Fruit fly (Drosophila melanogaster) whole organism, prepupa: Measurements from ENCODE around the gene Nprl2.

ENCODE experiments used
- CG10631 ChIP-seq: fragments of 200-800 bp; sonication (Bioruptor generic); optimal IDR thresholded peaks from 2 replicates; lab custom pipeline; 2016; ENCODE audit warnings: missing biosample characterization, missing genetic modification characterization
- CG11294 ChIP-seq: fragments of 200-800 bp; sonication (Bioruptor generic); IDR thresholded peaks from 2 replicates; pipeline ENCODE4 v1.3.6; 2022; ENCODE audit warnings: missing biosample characterization, missing genetic modification characterization
- CG11762 ChIP-seq: fragments of 200-800 bp; sonication (Bioruptor generic); optimal IDR thresholded peaks from 3 replicates; lab custom pipeline; 2016; ENCODE audit warnings: missing biosample characterization, missing genetic modification characterization; ENCODE audit not compliant: insufficient read depth
- CG11902 ChIP-seq: fragments of 200-800 bp; sonication (Bioruptor generic); optimal IDR thresholded peaks from 3 replicates; lab custom pipeline; 2016; ENCODE audit warnings: missing biosample characterization, missing genetic modification characterization
- CG1621 ChIP-seq: fragments of 200-800 bp; sonication (Bioruptor generic); optimal IDR thresholded peaks from 3 replicates; lab custom pipeline; 2018; ENCODE audit warnings: missing biosample characterization, mild to moderate bottlenecking, missing genetic modification characterization
- CG3919 ChIP-seq: fragments of 200-800 bp; sonication (Bioruptor generic); optimal IDR thresholded peaks from 3 replicates; lab custom pipeline; 2016; ENCODE audit warnings: missing biosample characterization, missing genetic modification characterization
- CG6276 ChIP-seq: fragments of 200-800 bp; sonication (Bioruptor generic); optimal IDR thresholded peaks from 2 replicates; lab custom pipeline; 2017; ENCODE audit warnings: missing biosample characterization, mild to moderate bottlenecking, missing genetic modification characterization
- CG6792 ChIP-seq: fragments of 200-800 bp; sonication (Bioruptor generic); optimal IDR thresholded peaks from 3 replicates; lab custom pipeline; 2016; ENCODE audit warnings: missing biosample characterization, missing genetic modification characterization
- CG6808 ChIP-seq: fragments of 200-800 bp; sonication (Bioruptor generic); optimal IDR thresholded peaks from 3 replicates; lab custom pipeline; 2017; ENCODE audit warnings: missing biosample characterization, missing genetic modification characterization, mild to moderate bottlenecking, moderate library complexity, missing genetic modification reagents
- CG6854 ChIP-seq: fragments of 200-800 bp; sonication (Bioruptor generic); optimal IDR thresholded peaks from 2 replicates; lab custom pipeline; 2017; ENCODE audit warnings: missing biosample characterization, mild to moderate bottlenecking, missing genetic modification characterization
- CG7368 ChIP-seq: fragments of 200-800 bp; sonication (Bioruptor generic); optimal IDR thresholded peaks from 3 replicates; lab custom pipeline; 2016; ENCODE audit warnings: missing biosample characterization, missing genetic modification characterization
- Eip78C ChIP-seq: fragments of 200-800 bp; sonication (Bioruptor generic); peaks from one replicate; lab custom pipeline; 2016; ENCODE audit warnings: missing biosample characterization, missing genetic modification characterization
- Ets96B ChIP-seq: fragments of 200-800 bp; optimal IDR thresholded peaks from 2 replicates; lab custom pipeline; 2019; ENCODE audit warnings: missing biosample characterization, mild to moderate bottlenecking, missing genetic modification characterization, moderate library complexity
- Hr38 ChIP-seq: sonication (Bioruptor generic); optimal IDR thresholded peaks from 2 replicates; lab custom pipeline; 2016; ENCODE audit warnings: missing biosample characterization, missing genetic modification characterization
- Hr4 ChIP-seq: fragments of 200-800 bp; sonication (Bioruptor generic); optimal IDR thresholded peaks from 3 replicates; lab custom pipeline; 2016; ENCODE audit warnings: missing biosample characterization, missing genetic modification characterization
- Met ChIP-seq: fragments of 200-800 bp; sonication (Bioruptor generic); optimal IDR thresholded peaks from 3 replicates; lab custom pipeline; 2016; ENCODE audit warnings: missing biosample characterization, missing genetic modification characterization
- Smox ChIP-seq: fragments of 200-800 bp; sonication (Bioruptor generic); optimal IDR thresholded peaks from 3 replicates; lab custom pipeline; 2016; ENCODE audit warnings: missing biosample characterization, missing genetic modification characterization
- Sox14 ChIP-seq: fragments of 200-800 bp; sonication (Bioruptor generic); optimal IDR thresholded peaks from 3 replicates; lab custom pipeline; 2016; ENCODE audit warnings: missing biosample characterization, missing genetic modification characterization
- Sox15 ChIP-seq: fragments of 200-800 bp; sonication (Bioruptor generic); optimal IDR thresholded peaks from 3 replicates; lab custom pipeline; 2016; ENCODE audit warnings: missing biosample characterization, missing genetic modification characterization
- achi ChIP-seq: fragments of 200-800 bp; sonication (Bioruptor generic); optimal IDR thresholded peaks from 3 replicates; lab custom pipeline; 2016; ENCODE audit warnings: missing biosample characterization, missing genetic modification characterization
- cyc ChIP-seq: fragments of 200-800 bp; sonication (Bioruptor generic); optimal IDR thresholded peaks from 3 replicates; lab custom pipeline; 2016; ENCODE audit warnings: missing biosample characterization, missing genetic modification characterization
- eg ChIP-seq: fragments of 200-800 bp; sonication (Bioruptor generic); IDR thresholded peaks from 3 replicates; pipeline ENCODE4 v1.3.6; 2022; ENCODE audit warnings: missing biosample characterization, missing genetic modification characterization
- fd85E ChIP-seq: fragments of 200-800 bp; sonication (Bioruptor generic); optimal IDR thresholded peaks from 3 replicates; lab custom pipeline; 2016; ENCODE audit warnings: missing biosample characterization, missing genetic modification characterization
- fkh ChIP-seq: fragments of 200-800 bp; sonication (Bioruptor generic); optimal IDR thresholded peaks from 3 replicates; lab custom pipeline; 2017; ENCODE audit warnings: missing biosample characterization, mild to moderate bottlenecking, missing genetic modification characterization, moderate library complexity
- salr ChIP-seq, 2 experiments: fragments of 200-800 bp; sonication (Bioruptor generic); optimal IDR thresholded peaks; 3 replicates each; lab custom pipeline; 2016 to 2018; ENCODE audit warnings: missing biosample characterization in 2 of 2, missing genetic modification characterization in 2 of 2, mild to moderate bottlenecking in 1 of 2
- svp ChIP-seq: fragments of 200-800 bp; sonication (Bioruptor generic); peaks from one replicate; lab custom pipeline; 2016; ENCODE audit warnings: missing biosample characterization, missing genetic modification characterization
- topi ChIP-seq: fragments of 200-800 bp; sonication (Bioruptor generic); optimal IDR thresholded peaks from 3 replicates; lab custom pipeline; 2016; ENCODE audit warnings: missing biosample characterization, missing genetic modification characterization
- vri ChIP-seq: fragments of 200-800 bp; sonication (Bioruptor generic); optimal IDR thresholded peaks from 3 replicates; lab custom pipeline; 2016; ENCODE audit warnings: missing biosample characterization, mild to moderate bottlenecking, missing genetic modification characterization

The Nprl2 gene

DNA sequence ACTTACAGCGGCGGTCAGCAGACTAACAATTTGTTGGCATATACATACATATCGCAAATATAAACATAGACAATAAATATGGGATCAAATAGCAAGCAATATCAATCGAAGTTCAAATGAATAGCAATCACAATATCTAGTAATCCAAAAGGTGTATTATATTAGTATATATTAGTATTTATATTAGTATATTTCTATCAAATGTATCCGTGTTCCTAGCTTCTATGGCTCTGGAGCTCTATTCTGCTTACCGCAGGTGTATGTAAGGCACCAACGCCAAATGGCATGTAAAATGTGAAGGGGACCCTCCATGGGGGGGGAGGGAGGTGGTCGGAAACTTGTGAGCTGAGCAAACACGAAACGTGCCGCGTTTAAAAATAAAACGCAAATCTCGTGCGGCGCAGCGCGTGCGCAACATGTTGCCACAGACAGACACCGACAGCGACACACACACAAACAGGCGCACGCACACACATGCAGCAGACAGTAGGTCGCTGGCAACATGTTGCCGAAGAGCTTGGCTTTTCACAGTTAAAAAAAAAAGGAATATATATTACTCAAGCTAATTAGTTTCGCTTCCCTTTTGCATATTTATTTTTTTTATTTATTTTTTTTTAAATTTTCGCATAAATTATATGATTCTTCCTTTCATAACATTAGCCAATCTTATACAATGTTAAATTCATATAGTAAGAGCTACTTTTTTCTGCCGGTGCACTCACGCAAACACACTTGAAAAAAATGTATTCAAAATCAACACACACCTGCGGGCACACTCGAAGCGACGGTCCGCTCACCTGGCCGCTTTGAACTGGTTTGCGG lies 46.5 kb upstream of the Nprl2 start (continued):
- TF ChIP-seq fd85E (GFP tag; lab: Kevin White, UChicago) (no peak), Ets96B (peak; percentile 70), achi (GFP tag; lab: Kevin White, UChicago) (peak; percentile 58), vri (GFP tag; lab: Kevin White, UChicago) (peak; percentile 16), CG11762 (GFP tag; lab: Kevin White, UChicago) (peak; percentile 52), CG7368 (GFP tag; lab: Kevin White, UChicago) (peak; percentile 40), Sox15 (GFP tag; lab: Kevin White, UChicago) (no peak), eg (GFP tag; lab: Robert Waterston, UW) (peak; percentile 84), Hr4 (peak; percentile 73), Met (GFP tag; lab: Kevin White, UChicago) (peak; percentile 47)

DNA sequence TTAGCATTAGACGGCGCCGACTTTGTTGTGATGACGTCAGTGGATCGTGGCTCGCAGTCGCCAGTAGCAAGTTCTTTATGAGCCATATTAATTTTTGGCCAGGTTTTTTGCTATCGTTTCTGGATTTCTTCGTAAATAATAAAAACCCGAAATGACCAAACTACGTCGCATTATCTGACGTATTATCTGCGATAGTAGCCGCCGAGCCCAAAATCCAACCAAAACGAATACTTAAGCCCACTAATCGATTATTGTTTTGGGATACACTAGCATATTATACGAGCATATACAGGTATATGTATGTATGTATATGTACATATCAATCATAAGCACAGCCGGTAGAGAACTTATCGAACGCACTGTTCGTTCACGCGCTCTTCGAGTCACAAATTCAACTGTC lies 42.6 kb upstream of the Nprl2 start:
- TF ChIP-seq Sox14 (GFP tag; lab: Kevin White, UChicago) (no peak), cyc (no peak), CG6276 (GFP tag; lab: Kevin White, UChicago) (no peak), Smox (no peak), vri (GFP tag; lab: Kevin White, UChicago) (no peak), CG11902 (GFP tag; lab: Kevin White, UChicago) (no peak), CG7368 (GFP tag; lab: Kevin White, UChicago) (no peak)

DNA sequence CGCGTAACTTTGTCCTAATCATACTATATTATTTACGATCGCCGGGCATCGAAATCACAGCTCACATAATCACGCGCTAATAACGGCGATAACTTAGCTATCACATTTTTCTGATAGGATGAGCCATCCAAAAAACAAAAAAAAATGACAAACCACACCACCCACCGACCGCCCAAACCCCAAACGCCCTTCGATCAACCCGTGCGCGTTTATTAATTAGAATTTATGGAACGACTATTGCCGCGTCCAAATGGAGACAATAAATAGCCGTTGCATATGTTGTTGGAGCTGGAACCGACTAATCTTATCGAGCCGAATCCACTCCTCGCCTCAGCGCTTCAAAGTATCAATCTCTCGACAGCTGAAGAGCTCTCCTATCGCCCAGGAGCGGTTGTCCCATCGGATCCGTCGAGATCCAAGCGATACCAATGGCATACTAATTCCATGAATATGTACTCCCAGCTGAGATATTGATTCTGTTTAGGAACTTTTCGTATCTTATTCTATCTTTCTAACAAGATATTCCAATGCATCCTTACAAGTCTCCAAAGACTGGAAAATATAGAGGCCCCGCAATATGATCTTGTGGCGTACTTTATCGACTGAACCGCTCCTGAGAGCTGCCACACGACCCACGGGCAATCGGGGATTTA lies 40.0 kb upstream of the Nprl2 start:
- TF ChIP-seq Eip78C (GFP tag; lab: Kevin White, UChicago): peak; percentile 38
- TF ChIP-seq svp: peak; percentile 66
- TF ChIP-seq CG6808 (GFP tag; lab: Kevin White, UChicago): no peak

DNA sequence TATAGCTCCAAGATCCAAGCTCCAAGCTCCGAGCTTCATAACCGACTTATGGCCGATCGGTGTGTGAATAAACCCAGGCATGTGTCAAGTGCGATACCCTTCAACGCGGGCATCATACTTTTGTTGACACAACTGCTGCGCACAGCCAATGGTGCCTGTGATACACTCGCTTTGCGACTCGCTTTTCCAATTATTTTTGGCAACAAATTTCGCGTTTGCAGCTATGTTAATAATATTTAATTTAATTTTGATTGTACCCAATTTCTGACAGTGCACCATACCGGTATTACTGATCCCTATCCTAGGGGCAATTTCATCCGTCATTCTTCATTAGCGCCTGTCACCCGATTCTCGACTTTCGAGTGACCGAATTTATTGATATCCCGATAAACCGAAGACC lies 39.3 kb upstream of the Nprl2 start:
- TF ChIP-seq svp: peak; percentile 62
- no peak for TF ChIP-seq cyc
- TF ChIP-seq CG11294 (GFP tag; lab: Robert Waterston, UW): no peak
- peak; percentile 29 for TF ChIP-seq Eip78C (GFP tag; lab: Kevin White, UChicago)
- TF ChIP-seq CG6854: no peak
- TF ChIP-seq CG11902 (GFP tag; lab: Kevin White, UChicago): no peak
- no peak for TF ChIP-seq CG6792 (GFP tag; lab: Kevin White, UChicago)
- no peak for TF ChIP-seq salr (GFP tag; optimal IDR thresholded peaks at IDR 0.05; lab: Kevin White, UChicago)
- TF ChIP-seq CG1621 (tag; lab: Kevin White, UChicago): no peak
- no peak for TF ChIP-seq CG10631 (GFP tag; lab: Kevin White, UChicago)
- TF ChIP-seq Hr4: no peak
- no peak for TF ChIP-seq CG3919 (GFP tag; lab: Kevin White, UChicago)
- TF ChIP-seq Ets96B: no peak
- peak; percentile 2 for TF ChIP-seq fkh
- TF ChIP-seq CG6276 (GFP tag; lab: Kevin White, UChicago): no peak
- no peak for TF ChIP-seq CG6808 (GFP tag; lab: Kevin White, UChicago)
- no peak for TF ChIP-seq Met (GFP tag; lab: Kevin White, UChicago)

DNA sequence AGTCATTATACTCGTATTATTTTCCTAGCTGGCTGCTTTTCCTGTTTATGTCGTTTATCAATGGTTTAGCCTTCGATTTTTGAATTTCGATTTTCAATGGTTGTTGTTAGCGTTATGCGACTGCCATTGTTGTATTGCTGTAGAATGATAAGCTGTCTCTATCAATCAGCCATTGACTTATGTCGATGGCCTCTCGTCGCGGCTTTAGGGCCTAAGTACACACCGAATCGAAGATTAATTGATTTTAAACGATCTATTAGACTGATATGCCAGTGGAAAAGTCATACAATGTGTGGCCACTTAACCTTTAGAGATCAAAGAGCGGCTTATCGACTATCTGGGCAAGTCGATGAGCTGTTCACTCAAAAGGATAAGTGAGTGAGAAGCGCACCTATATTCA lies 38.5 kb upstream of the Nprl2 start:
- TF ChIP-seq topi (GFP tag; lab: Kevin White, UChicago): no peak
- peak; percentile 78 for TF ChIP-seq svp

DNA sequence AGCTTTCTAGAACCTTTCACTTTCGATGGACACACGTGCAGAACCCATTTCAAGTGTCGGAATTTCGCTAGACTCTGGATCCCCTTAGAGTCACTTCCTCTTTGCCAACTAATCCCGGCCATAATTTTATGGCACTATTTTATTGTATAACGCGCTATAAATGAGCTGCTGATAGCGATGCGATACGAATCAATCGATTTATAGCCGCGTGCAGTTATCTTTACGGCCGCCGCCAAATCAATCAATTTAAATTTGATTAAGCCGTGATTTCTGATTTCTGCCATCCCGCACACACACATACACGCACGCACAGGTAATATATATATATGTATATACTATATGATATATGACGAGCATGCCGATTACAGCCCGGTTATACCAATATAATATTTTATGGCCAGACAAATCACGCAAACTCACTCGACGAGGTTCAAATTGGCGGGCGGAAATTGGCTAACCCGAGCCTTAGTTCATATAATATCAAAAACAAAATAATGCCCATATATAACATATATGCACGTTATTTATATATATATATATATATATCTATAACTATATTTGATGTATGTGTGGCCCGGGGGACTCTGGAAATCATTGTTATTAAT lies 36.6 kb upstream of the Nprl2 start:
- TF ChIP-seq Hr38 (GFP tag; lab: Kevin White, UChicago): no peak
